Worm (Caenorhabditis elegans) whole organism, L2 larva: ENCODE results near the gene F17E9.16.

Experiments
- ZK546.5 ChIP-seq: sonication (generic microtip); optimal IDR thresholded peaks from 2 replicates; lab custom pipeline; 2017; ENCODE audit warnings: missing biosample characterization, missing genetic modification characterization
- aly-2 ChIP-seq: fragments of 150-350 bp; optimal IDR thresholded peaks from 2 replicates; lab custom pipeline; 2014; ENCODE audit warnings: missing biosample characterization, missing genetic modification characterization
- ama-1 ChIP-seq: fragments of 150-350 bp; optimal IDR thresholded peaks from 2 replicates; lab custom pipeline; 2018; ENCODE audit warnings: inconsistent platforms
- egl-27 ChIP-seq: sonication (generic microtip); optimal IDR thresholded peaks from 3 replicates; lab custom pipeline; 2017; ENCODE audit warnings: missing biosample characterization, missing genetic modification reagents, missing genetic modification characterization
- lin-39 ChIP-seq: fragments of 150-350 bp; optimal IDR thresholded peaks from 2 replicates; lab custom pipeline; 2014; ENCODE audit warnings: missing biosample characterization, missing genetic modification reagents, missing genetic modification characterization
- mdl-1 ChIP-seq, 2 experiments: fragments of 150-350 bp in 1 of 2; sonication (generic microtip) in 1 of 2; optimal IDR thresholded peaks; 2 replicates each; lab custom pipeline; 2017; ENCODE audit warnings: missing biosample characterization in 2 of 2, missing genetic modification characterization in 2 of 2
- nhr-12 ChIP-seq: fragments of 150-350 bp; optimal IDR thresholded peaks from 2 replicates; lab custom pipeline; 2014; ENCODE audit warnings: missing biosample characterization, missing genetic modification characterization
- nhr-77 ChIP-seq: fragments of 150-350 bp; optimal IDR thresholded peaks from 2 replicates; lab custom pipeline; 2014; ENCODE audit warnings: missing biosample characterization, missing genetic modification characterization
- skn-1 ChIP-seq: sonication (generic microtip); optimal IDR thresholded peaks from 2 replicates; lab custom pipeline; 2017; ENCODE audit warnings: missing biosample characterization, missing genetic modification characterization
- sma-9 ChIP-seq, 2 experiments: fragments of 150-350 bp in 1 of 2; sonication (generic microtip) in 1 of 2; optimal IDR thresholded peaks; 2 replicates each; lab custom pipeline; 2014 to 2016; ENCODE audit warnings: missing genetic modification characterization in 2 of 2, mild to moderate bottlenecking in 1 of 2, missing biosample characterization in 1 of 2, missing compliant biosample characterization in 1 of 2, missing genetic modification reagents in 1 of 2, moderate library complexity in 1 of 2
- zag-1 ChIP-seq: fragments of 150-350 bp; optimal IDR thresholded peaks from 2 replicates; lab custom pipeline; 2014; ENCODE audit warnings: missing biosample characterization, missing genetic modification characterization

DNA sequence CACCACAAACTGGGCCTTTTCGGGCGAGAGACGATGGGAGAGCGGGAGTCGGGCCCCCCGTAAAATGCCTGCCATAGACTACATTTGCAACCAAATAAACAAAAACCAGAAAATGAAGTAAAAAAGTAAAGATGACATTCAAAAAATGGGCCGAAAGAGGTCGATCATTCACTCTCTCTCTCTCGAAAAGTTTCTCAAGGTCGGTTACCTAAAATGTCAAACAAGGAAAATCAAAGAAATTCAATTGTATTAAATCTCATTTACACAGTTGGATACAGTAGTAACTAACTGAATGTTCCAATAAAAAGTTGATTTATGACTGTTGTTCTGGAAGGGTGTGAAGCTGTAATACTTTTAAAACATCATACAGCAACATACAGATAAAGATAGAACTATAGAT lies 33.3 kb upstream of the F17E9.16 start:
- TF ChIP-seq lin-39 (tag; lab: Kevin White, UChicago): no peak
- no peak for TF ChIP-seq mdl-1 (tag; optimal IDR thresholded peaks at IDR 0.05; lab: Kevin White, UChicago)
- TF ChIP-seq sma-9 (GFP tag; optimal IDR thresholded peaks at IDR 0.05; lab: Kevin White, UChicago): no peak
- no peak for TF ChIP-seq sma-9 (tag; optimal IDR thresholded peaks at IDR 0.05; lab: Kevin White, UChicago)
- no peak for TF ChIP-seq skn-1 (tag; lab: Kevin White, UChicago)
- no peak for TF ChIP-seq nhr-77
- no peak for TF ChIP-seq aly-2
- TF ChIP-seq ama-1 (lab: Kevin White, UChicago): no peak
- no peak for TF ChIP-seq nhr-12 (tag; lab: Kevin White, UChicago)
- TF ChIP-seq egl-27 (tag; lab: Kevin White, UChicago): no peak
- TF ChIP-seq zag-1: no peak
- TF ChIP-seq ZK546.5 (tag; lab: Kevin White, UChicago): no peak
